Fruit fly (Drosophila melanogaster): ENCODE results near the gene Ste12DOR.

Ste12DOR gene

DNA sequence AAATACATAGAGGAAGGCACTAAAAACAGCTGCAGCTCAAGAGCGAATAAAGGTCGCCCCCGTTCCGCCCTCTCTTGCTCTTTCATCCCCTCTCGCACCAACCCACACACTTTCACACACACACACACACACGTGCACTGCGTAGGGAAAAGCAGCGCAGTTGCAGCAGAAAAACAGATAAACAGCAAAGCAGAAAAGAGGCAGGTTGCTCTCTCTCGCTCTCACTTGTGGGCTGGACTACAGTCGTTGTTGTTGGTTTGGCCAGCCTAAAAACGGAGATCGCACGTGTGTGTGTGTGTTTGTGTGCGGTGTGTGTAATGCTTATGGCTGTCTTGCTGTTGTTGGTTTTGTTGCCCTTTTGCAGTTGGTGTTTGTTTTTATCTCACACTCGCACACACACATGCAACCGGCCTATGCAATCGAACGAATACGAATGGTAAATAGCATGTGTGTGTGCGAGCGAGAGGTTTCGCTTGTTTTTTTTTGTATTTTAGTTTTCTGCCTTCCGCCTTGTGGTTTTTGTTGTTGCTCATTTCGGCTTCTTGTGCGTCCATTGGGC lies 5.1 kb upstream of the Ste12DOR start:
- TF ChIP-seq h (optimal IDR thresholded peaks at IDR 0.05) (no peak), ttk (optimal IDR thresholded peaks at IDR 0.05) (no peak), psq (optimal IDR thresholded peaks at IDR 0.05) (no peak), Sin3A (optimal IDR thresholded peaks at IDR 0.05) (no peak), insv (optimal IDR thresholded peaks at IDR 0.05) (no peak), Myc (optimal IDR thresholded peaks at IDR 0.05) (no peak)

DNA sequence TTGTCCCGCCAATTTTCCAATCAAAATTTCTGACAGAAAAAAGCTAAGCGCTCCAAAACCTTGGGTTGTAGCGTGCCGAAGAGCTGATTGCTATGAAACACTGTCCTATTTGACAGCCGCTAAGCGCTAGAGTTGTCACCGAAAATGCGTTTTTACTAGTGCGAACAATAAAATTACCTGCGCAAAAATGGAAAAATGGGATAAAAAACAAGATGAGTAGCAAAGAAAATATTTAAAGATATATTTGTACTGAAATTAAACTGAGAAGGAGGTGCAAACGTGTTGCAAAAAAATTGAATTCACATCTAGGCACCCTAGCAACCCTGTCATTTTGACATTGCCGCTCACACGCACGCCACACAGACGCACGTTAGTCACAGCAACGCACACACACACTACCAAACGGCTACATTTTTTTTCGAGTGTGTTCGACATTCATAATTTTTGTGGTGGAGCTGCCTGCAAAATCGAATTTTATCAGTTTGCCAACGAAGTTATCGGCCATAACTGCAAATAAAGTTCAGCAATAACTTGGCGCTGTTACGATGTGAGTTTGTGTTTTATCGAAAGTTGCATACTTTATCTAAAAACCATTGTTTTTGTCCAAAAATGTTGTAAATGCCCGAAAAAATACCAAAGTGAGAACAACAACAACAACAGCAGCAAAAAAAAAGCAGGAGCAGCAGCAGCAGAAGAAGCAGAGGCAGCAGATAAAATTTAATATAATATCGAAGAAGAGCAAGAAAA lies 3.9 kb upstream of the Ste12DOR start, which contains the start of gene ben:
Gene ben, plus strand, starts transcription at position 369 of the 747 bp plus-strand sequence.
- TF ChIP-seq Sin3A (optimal IDR thresholded peaks at IDR 0.05) (no peak), insv (optimal IDR thresholded peaks at IDR 0.05) (no peak), Myc (optimal IDR thresholded peaks at IDR 0.05) (no peak), ttk (optimal IDR thresholded peaks at IDR 0.05) (no peak), psq (optimal IDR thresholded peaks at IDR 0.05) (peak; percentile 37), h (optimal IDR thresholded peaks at IDR 0.05) (no peak)

DNA sequence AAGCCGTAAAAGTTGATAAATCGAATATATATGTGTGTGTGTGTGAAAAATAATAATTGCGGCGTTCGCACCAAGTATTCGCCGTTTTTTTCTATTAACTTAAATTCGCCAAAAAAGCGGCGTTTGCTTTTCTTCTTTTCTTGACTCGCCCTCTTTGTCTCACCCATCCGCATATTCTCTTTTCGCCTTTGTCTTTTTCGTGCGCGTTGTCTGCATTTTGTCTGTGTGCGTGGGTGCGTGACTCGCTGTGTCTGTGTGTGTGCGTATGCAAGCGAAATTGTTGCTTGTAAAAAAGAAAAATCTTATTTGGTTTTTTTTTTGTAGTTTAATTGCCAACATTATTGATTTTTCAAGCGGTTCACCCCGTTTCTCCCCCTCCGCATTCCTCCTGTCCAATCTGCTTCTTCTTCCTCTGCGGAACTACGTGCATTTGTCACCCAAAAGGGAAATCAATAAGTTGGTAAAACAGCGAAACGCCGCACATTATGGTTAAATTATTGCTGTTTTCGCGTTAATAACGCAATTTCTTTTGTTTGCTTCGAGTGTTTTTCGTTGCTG lies 3.2 kb upstream of the Ste12DOR start:
- no peak for TF ChIP-seq Myc (optimal IDR thresholded peaks at IDR 0.05)
- TF ChIP-seq ttk (optimal IDR thresholded peaks at IDR 0.05), result no peak
- TF ChIP-seq psq (optimal IDR thresholded peaks at IDR 0.05), result no peak
- TF ChIP-seq insv (optimal IDR thresholded peaks at IDR 0.05), result no peak
- no peak for TF ChIP-seq Sin3A (optimal IDR thresholded peaks at IDR 0.05)
- no peak for TF ChIP-seq h (optimal IDR thresholded peaks at IDR 0.05)

DNA sequence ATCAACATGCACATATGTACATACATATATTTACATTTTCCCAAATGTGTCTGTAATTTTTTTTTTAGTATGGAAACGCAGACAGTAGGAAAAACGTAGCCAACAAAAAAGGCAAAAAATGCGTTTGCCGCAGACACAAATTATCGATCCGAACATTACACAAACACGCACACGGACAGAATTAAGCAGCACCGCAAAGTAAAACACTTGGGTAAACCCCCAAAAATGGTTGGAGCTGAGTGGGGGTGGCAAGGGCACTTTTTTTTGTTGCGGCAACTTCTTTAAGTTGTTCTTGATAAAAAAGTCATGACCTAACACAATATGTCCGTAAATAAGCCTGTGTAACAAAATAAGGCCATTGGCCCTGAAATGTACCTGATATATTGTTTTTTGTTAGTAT lies 14.2 kb downstream of the Ste12DOR start:
- TF ChIP-seq insv (optimal IDR thresholded peaks at IDR 0.05) (no peak), ttk (optimal IDR thresholded peaks at IDR 0.05) (no peak), Myc (optimal IDR thresholded peaks at IDR 0.05) (no peak), h (optimal IDR thresholded peaks at IDR 0.05) (no peak), Sin3A (optimal IDR thresholded peaks at IDR 0.05) (no peak), psq (optimal IDR thresholded peaks at IDR 0.05) (no peak)

DNA sequence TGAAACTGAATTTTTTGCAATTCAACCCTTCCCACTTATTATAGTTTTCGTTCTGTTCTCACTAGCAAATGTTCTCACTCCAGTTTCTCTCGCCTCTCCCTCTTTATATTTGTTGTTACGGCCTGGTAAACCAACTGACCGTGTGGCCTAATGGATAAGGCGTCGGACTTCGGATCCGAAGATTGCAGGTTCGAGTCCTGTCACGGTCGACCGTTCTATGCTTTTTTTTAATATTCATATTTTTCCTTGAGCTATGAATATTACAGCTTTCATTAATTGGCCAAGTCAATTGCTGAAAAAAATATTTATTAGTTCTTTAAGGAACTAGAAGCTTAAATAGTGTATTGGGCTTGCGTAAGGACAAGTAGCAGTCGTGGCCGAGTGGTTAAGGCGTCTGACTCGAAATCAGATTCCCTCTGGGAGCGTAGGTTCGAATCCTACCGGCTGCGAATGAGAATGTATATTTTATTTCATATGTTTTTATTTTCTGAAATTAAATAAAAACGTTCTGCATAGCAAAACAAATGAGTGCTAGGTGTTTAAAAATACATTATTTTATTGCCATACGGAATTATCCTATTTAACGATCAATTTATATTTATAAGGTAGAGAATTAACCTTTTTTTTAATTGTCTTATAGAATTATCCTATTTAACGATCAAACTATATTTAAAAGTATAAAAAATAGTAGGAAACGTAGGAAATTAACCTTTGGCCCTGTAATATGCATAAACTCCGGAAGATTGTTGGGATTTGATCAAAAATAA lies 14.9 kb downstream of the Ste12DOR start:
- TF ChIP-seq ttk (optimal IDR thresholded peaks at IDR 0.05), result no peak
- no peak for TF ChIP-seq Myc (optimal IDR thresholded peaks at IDR 0.05)
- TF ChIP-seq h (optimal IDR thresholded peaks at IDR 0.05), result no peak
- TF ChIP-seq insv (optimal IDR thresholded peaks at IDR 0.05), result no peak
- no peak for TF ChIP-seq Sin3A (optimal IDR thresholded peaks at IDR 0.05)
- no peak for TF ChIP-seq psq (optimal IDR thresholded peaks at IDR 0.05)

DNA sequence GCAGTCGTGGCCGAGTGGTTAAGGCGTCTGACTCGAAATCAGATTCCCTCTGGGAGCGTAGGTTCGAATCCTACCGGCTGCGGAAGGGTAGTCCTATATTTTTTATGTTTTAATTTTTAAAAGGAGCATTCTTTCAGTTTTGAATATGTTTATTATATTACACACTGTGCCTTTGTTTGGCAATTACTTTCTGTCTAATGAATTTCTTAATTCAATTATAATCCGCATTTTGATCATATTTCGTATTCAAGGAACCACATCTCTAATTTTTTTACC lies 15.4 kb downstream of the Ste12DOR start:
- TF ChIP-seq insv (optimal IDR thresholded peaks at IDR 0.05) (no peak), Sin3A (optimal IDR thresholded peaks at IDR 0.05) (no peak), Myc (optimal IDR thresholded peaks at IDR 0.05) (no peak), h (optimal IDR thresholded peaks at IDR 0.05) (no peak), psq (optimal IDR thresholded peaks at IDR 0.05) (no peak), ttk (optimal IDR thresholded peaks at IDR 0.05) (no peak)

DNA sequence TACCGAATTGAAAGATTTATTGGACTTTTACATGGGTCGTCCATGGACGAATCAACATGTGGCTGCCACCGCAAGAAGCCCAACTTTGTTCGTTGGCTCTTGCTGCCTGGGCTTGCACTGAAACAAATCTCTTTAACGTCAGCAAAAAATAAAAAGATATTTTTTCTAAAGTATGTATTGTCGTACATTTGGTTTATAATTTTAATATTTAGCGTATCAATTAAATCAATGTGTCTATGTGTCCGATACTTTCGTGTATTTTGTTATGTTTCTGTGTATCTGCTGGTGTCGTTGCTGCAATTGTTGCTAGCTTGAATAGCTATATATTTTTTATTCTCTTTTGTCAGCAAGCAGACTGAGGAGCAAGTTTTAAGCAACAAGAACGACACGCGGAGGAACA lies 17.4 kb downstream of the Ste12DOR start:
- TF ChIP-seq psq (optimal IDR thresholded peaks at IDR 0.05), result no peak
- no peak for TF ChIP-seq Myc (optimal IDR thresholded peaks at IDR 0.05)
- TF ChIP-seq h (optimal IDR thresholded peaks at IDR 0.05), result no peak
- no peak for TF ChIP-seq insv (optimal IDR thresholded peaks at IDR 0.05)
- TF ChIP-seq Sin3A (optimal IDR thresholded peaks at IDR 0.05), result no peak
- TF ChIP-seq ttk (optimal IDR thresholded peaks at IDR 0.05), result no peak

DNA sequence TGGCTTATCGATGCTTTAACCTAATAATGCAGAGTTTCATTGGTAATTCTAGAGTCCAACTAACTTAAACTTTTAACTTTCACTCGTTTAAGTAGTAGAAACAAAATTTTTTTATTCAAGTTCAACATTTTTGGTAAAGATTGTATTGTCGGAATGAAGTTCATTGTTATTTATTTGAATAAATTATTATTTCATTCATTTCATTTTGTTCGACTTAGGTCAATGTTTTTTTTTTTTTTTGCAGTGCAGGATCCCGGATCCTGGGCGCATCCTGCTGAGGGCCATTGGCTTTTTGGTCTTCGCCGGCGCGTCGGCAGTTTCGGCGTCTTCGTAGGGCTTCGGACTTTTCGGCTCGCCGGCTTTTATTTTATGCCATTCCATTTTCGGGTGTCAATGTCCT lies 19.0 kb downstream of the Ste12DOR start:
- no peak for TF ChIP-seq Sin3A (optimal IDR thresholded peaks at IDR 0.05)
- TF ChIP-seq ttk (optimal IDR thresholded peaks at IDR 0.05), result no peak
- TF ChIP-seq psq (optimal IDR thresholded peaks at IDR 0.05), result no peak
- no peak for TF ChIP-seq h (optimal IDR thresholded peaks at IDR 0.05)
- no peak for TF ChIP-seq Myc (optimal IDR thresholded peaks at IDR 0.05)
- no peak for TF ChIP-seq insv (optimal IDR thresholded peaks at IDR 0.05)

- TF ChIP-seq psq (optimal IDR thresholded peaks at IDR 0.05) (no peak), h (optimal IDR thresholded peaks at IDR 0.05) (no peak), ttk (optimal IDR thresholded peaks at IDR 0.05) (no peak), Sin3A (optimal IDR thresholded peaks at IDR 0.05) (no peak), Myc (optimal IDR thresholded peaks at IDR 0.05) (no peak), insv (optimal IDR thresholded peaks at IDR 0.05) (no peak)
Measured at dm6 chrX:14025410-14025809, 25.4 kb downstream of the Ste12DOR start.

DNA sequence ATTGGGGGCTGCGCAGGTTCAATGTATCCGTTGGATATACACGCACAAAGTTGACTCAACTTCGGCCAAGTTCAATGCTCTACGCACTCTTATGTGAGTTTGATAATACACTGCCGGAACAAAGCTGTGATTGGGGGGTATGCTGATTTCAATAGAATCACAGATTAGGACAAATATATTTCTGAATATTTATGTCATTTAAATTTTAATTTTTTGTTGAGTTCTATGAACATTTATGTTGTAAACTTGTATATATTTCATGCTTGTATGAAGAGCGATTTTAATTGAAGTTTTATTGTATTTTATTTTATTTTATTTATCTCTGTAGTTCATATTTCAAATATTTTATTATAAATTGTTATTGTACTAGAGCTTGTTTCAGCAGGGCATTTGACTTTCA lies 26.7 kb downstream of the Ste12DOR start:
- TF ChIP-seq Sin3A (optimal IDR thresholded peaks at IDR 0.05) (no peak), Myc (optimal IDR thresholded peaks at IDR 0.05) (no peak), h (optimal IDR thresholded peaks at IDR 0.05) (no peak), psq (optimal IDR thresholded peaks at IDR 0.05) (no peak), ttk (optimal IDR thresholded peaks at IDR 0.05) (no peak)

DNA sequence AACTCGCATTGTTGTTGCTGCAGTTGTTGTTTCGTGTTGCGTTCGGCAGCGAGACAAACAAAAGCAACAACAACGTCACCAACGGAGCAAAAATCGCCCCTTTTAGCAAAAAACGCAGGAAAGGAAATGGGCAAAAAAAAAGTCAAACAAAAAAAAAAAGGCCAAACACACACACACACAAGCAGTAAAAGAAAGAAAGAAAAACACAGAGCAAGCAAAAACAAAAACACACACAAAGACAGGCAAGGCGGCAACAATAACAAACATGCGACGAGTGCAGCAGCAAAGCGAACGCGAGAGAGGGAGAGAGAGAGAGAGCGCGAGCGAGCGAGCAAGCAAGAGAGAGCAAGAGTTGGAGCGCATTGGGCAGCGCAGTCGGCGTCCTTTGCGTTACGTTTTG lies 38.0 kb downstream of the Ste12DOR start:
- no peak for TF ChIP-seq Myc (optimal IDR thresholded peaks at IDR 0.05)
- no peak for TF ChIP-seq Sin3A (optimal IDR thresholded peaks at IDR 0.05)
- TF ChIP-seq psq (optimal IDR thresholded peaks at IDR 0.05), result no peak
- no peak for TF ChIP-seq ttk (optimal IDR thresholded peaks at IDR 0.05)
- no peak for TF ChIP-seq insv (optimal IDR thresholded peaks at IDR 0.05)
- TF ChIP-seq h (optimal IDR thresholded peaks at IDR 0.05), result no peak
